Worm (Caenorhabditis elegans): ENCODE measurements around the gene pes-9.

pes-9 gene

DNA sequence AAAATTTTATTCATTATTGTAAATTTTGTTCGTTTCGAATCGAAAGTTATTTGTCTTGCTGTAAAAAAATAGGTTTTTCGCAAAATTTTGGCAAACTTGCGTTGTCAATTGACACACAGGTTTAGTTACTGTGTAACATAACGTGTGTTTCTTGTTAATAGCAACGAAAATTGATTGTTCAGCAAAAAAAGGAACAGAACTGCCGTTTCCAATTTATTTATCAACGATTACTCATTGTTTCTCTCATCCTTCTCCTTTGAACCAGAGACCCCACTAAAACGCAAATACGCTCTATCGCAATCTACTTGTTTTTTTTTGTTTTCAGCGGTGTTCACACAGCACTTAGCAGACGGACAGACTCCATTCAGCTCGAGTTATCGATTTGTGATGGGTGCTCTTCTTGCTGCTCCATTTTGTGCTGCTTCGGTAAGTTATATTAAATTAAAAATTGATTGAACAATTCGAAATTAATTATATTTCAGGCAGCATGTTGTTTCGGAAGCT lies 899 bp upstream of the pes-9 start, which contains the start of gene R11H6.2:
R11H6.2 (plus strand) TSS at position 326 of the 504 bp plus-strand sequence.
- TF ChIP-seq ztf-4 (tag; optimal IDR thresholded peaks at IDR 0.05) (no peak), rnt-1 (tag; optimal IDR thresholded peaks at IDR 0.05) (peak; percentile 31), sup-37 (GFP tag; optimal IDR thresholded peaks at IDR 0.05) (no peak), zag-1 (tag; optimal IDR thresholded peaks at IDR 0.05) (no peak), lin-35 (GFP tag; optimal IDR thresholded peaks at IDR 0.05) (peak; percentile 19 to 45), pag-3 (tag; optimal IDR thresholded peaks at IDR 0.05; ENCODE audit: borderline replicate concordance, insufficient read depth) (no peak), isw-1 (GFP tag; IDR thresholded peaks at IDR 0.05) (no peak), blmp-1 (tag; optimal IDR thresholded peaks at IDR 0.05) (peak; percentile 1), lsy-2 (tag; optimal IDR thresholded peaks at IDR 0.05) (peak in 1 of 2 experiments; percentile 57), nhr-12 (tag; optimal IDR thresholded peaks at IDR 0.05) (no peak), F16B12.6 (tag; optimal IDR thresholded peaks at IDR 0.05) (no peak), C16A3.4 (tag; optimal IDR thresholded peaks at IDR 0.05) (peak; percentile 3), unc-98 (GFP tag; IDR thresholded peaks at IDR 0.05) (no peak), aly-2 (tag; optimal IDR thresholded peaks at IDR 0.05) (no peak), efl-1 (optimal IDR thresholded peaks at IDR 0.05) (peak; percentile 16 to 35), efl-1 (GFP tag; optimal IDR thresholded peaks at IDR 0.05 in 1 of 2) (peak; percentile 36 to 51), snu-23 (GFP tag; optimal IDR thresholded peaks at IDR 0.05) (no peak), mep-1 (tag; optimal IDR thresholded peaks at IDR 0.05) (peak; percentile 27), dpl-1 (GFP tag; optimal IDR thresholded peaks at IDR 0.05) (peak in 1 of 3 experiments; percentile 52), lin-14 (GFP tag; optimal IDR thresholded peaks at IDR 0.05) (peak; percentile 81)

- TF ChIP-seq elt-3 (tag; optimal IDR thresholded peaks at IDR 0.05) (no peak), grh-1 (GFP tag; IDR thresholded peaks at IDR 0.05) (no peak), elt-2 (tag; optimal IDR thresholded peaks at IDR 0.05) (peak; percentile 44)
Measured at ce11 chrV:14595984-14596383, 850 bp downstream of the pes-9 start.

DNA sequence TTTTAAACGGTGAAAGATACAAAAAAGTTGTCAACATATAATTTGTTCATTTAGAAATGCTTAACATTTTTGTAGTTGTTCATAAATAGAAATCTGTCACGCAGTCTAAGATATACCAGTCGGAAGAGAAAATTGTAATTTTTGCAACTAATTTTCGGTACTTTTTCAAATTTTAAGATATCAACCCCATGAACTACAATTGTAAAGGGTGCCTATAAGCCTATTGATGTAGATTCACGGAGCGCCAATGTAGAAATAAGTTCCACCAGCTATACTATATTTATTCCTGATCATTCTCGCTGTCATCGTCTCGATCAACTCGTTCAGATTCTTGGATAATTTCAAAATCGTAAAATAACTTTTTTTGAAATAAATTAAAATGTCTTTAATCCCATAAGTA lies 1.9 kb downstream of the pes-9 start:
- TF ChIP-seq ztf-11 (tag; optimal IDR thresholded peaks at IDR 0.05) (no peak), isw-1 (GFP tag; IDR thresholded peaks at IDR 0.05) (no peak), ces-1 (GFP tag; optimal IDR thresholded peaks at IDR 0.05) (no peak), skn-1 (tag; optimal IDR thresholded peaks at IDR 0.05) (no peak), ceh-90 (tag; optimal IDR thresholded peaks at IDR 0.05) (no peak), blmp-1 (tag; optimal IDR thresholded peaks at IDR 0.05) (no peak), fkh-8 (tag; optimal IDR thresholded peaks at IDR 0.05) (no peak), nhr-12 (tag; optimal IDR thresholded peaks at IDR 0.05) (no peak), zag-1 (tag; optimal IDR thresholded peaks at IDR 0.05) (no peak)

DNA sequence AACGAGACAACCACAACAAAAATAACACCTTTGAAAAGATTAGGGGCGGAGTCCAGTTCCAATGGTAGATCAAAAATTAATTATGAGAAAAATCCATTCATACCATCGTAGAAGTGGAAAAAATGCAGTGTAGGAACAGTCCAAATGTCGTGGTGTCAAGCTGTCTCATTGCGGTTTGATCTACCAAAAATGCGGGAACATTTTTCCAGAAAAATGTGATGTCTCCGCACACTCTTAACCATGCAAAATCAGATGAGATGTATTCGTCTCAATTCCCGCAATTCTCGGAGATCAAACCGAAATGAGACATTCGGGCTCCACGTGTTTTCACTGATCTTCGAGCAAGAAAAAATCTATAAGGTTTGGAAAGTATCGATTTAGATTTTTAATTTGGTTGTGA lies 2.7 kb downstream of the pes-9 start:
- TF ChIP-seq ceh-88 (GFP tag; IDR thresholded peaks at IDR 0.05) (no peak), dpl-1 (GFP tag; optimal IDR thresholded peaks at IDR 0.05) (no peak), elt-2 (tag; optimal IDR thresholded peaks at IDR 0.05) (no peak), dsc-1 (tag; optimal IDR thresholded peaks at IDR 0.05) (no peak), ceh-82 (tag; optimal IDR thresholded peaks at IDR 0.05) (no peak), ceh-63 (GFP tag; optimal IDR thresholded peaks at IDR 0.05) (no peak), sox-4 (tag; optimal IDR thresholded peaks at IDR 0.05) (no peak), efl-3 (GFP tag; optimal IDR thresholded peaks at IDR 0.05) (no peak), nhr-20 (tag; optimal IDR thresholded peaks at IDR 0.05) (no peak), unc-62 (GFP tag; optimal IDR thresholded peaks at IDR 0.05) (no peak), sup-37 (GFP tag; optimal IDR thresholded peaks at IDR 0.05) (no peak), snpc-4 (tag; optimal IDR thresholded peaks at IDR 0.05) (no peak), isw-1 (GFP tag; IDR thresholded peaks at IDR 0.05) (no peak), nhr-12 (tag; optimal IDR thresholded peaks at IDR 0.05) (no peak), fkh-8 (tag; optimal IDR thresholded peaks at IDR 0.05) (no peak), mab-9 (GFP tag; IDR thresholded peaks at IDR 0.05) (no peak), lir-3 (tag; optimal IDR thresholded peaks at IDR 0.05; ENCODE audit: poor library complexity) (no peak), nhr-19 (GFP tag; conservative IDR thresholded peaks at IDR 0.05) (no peak), mdl-1 (tag; optimal IDR thresholded peaks at IDR 0.05) (no peak), lin-15B (tag; optimal IDR thresholded peaks at IDR 0.05) (no peak)

All from whole organism, L1 larva.